Fruit fly (Drosophila melanogaster) whole organism, embryonic: ENCODE measurements around the gene Ide.

Experiments used
- Antp ChIP-seq: fragments of 200-800 bp; sonication (Bioruptor generic); optimal IDR thresholded peaks from 3 replicates; lab custom pipeline; 2016; ENCODE audit warnings: missing biosample characterization, missing genetic modification characterization
- B-H1 ChIP-seq: fragments of 200-800 bp; sonication (Bioruptor generic); IDR thresholded peaks from 3 replicates; pipeline ENCODE4 v1.3.6; 2022; ENCODE audit warnings: missing biosample characterization, missing genetic modification characterization
- CG10147 ChIP-seq: fragments of 200-800 bp; sonication (Bioruptor generic); optimal IDR thresholded peaks from 2 replicates; lab custom pipeline; 2019; ENCODE audit warnings: missing biosample characterization, mild to moderate bottlenecking, missing genetic modification characterization, moderate library complexity
- CG10431 ChIP-seq: fragments of 200-800 bp; sonication (Bioruptor generic); optimal IDR thresholded peaks from 3 replicates; lab custom pipeline; 2018; ENCODE audit warnings: missing biosample characterization, mild to moderate bottlenecking, missing genetic modification characterization
- CG10543 ChIP-seq: fragments of 200-800 bp; sonication (Bioruptor generic); optimal IDR thresholded peaks from 3 replicates; lab custom pipeline; 2017; ENCODE audit warnings: missing biosample characterization, mild to moderate bottlenecking, missing genetic modification characterization, moderate library complexity
- CG10654 ChIP-seq: fragments of 200-800 bp; sonication (Bioruptor generic); optimal IDR thresholded peaks from 2 replicates; lab custom pipeline; 2016; ENCODE audit warnings: missing biosample characterization, missing genetic modification characterization
- CG10979 ChIP-seq: fragments of 200-800 bp; sonication (Bioruptor generic); optimal IDR thresholded peaks from 2 replicates; lab custom pipeline; 2018; ENCODE audit warnings: missing biosample characterization, mild to moderate bottlenecking, missing genetic modification characterization, moderate library complexity
- CG12071 ChIP-seq: fragments of 200-800 bp; sonication (Bioruptor generic); optimal IDR thresholded peaks from 3 replicates; lab custom pipeline; 2018; ENCODE audit warnings: missing biosample characterization, mild to moderate bottlenecking, missing genetic modification characterization
- CG12104 ChIP-seq: fragments of 200-800 bp; sonication (Bioruptor generic); optimal IDR thresholded peaks from 3 replicates; lab custom pipeline; 2016; ENCODE audit warnings: missing biosample characterization, missing genetic modification characterization
- CG12236 ChIP-seq: fragments of 200-800 bp; sonication (Bioruptor generic); optimal IDR thresholded peaks from 2 replicates; lab custom pipeline; 2016; ENCODE audit warnings: missing biosample characterization, missing genetic modification characterization
- CG12391 ChIP-seq: fragments of 200-800 bp; sonication (Bioruptor generic); optimal IDR thresholded peaks from 3 replicates; lab custom pipeline; 2018; ENCODE audit warnings: missing biosample characterization, mild to moderate bottlenecking, missing genetic modification characterization, moderate library complexity
- CG15479 ChIP-seq: fragments of 200-800 bp; sonication (Bioruptor generic); optimal IDR thresholded peaks from 3 replicates; lab custom pipeline; 2019; ENCODE audit warnings: missing biosample characterization, mild to moderate bottlenecking, missing genetic modification characterization, moderate library complexity
- CG16815 ChIP-seq: fragments of 200-800 bp; sonication (Bioruptor generic); optimal IDR thresholded peaks from 3 replicates; lab custom pipeline; 2017; ENCODE audit warnings: missing biosample characterization, mild to moderate bottlenecking, missing genetic modification characterization
- CG2712 ChIP-seq: fragments of 200-800 bp; optimal IDR thresholded peaks from 3 replicates; lab custom pipeline; 2019; ENCODE audit warnings: missing biosample characterization, mild to moderate bottlenecking, missing genetic modification characterization, moderate library complexity
- CG3065 ChIP-seq: fragments of 200-800 bp; sonication (Bioruptor generic); optimal IDR thresholded peaks from 2 replicates; lab custom pipeline; 2016; ENCODE audit warnings: missing biosample characterization, missing genetic modification characterization
- CG34422 ChIP-seq: fragments of 200-800 bp; sonication (Bioruptor generic); IDR thresholded peaks from 3 replicates; pipeline ENCODE4 v1.3.6; 2022; ENCODE audit warnings: missing biosample characterization, missing genetic modification characterization
- CG4854 ChIP-seq: fragments of 200-800 bp; sonication (Bioruptor generic); optimal IDR thresholded peaks from 2 replicates; lab custom pipeline; 2016; ENCODE audit warnings: missing biosample characterization, missing genetic modification characterization, inconsistent platforms
- CG6272 ChIP-seq: fragments of 200-800 bp; sonication (Bioruptor generic); IDR thresholded peaks from 2 replicates; pipeline ENCODE4 v1.3.6; 2022; ENCODE audit warnings: missing biosample characterization, missing genetic modification characterization
- CG6813 ChIP-seq: fragments of 200-800 bp; sonication (Bioruptor generic); optimal IDR thresholded peaks from 2 replicates; lab custom pipeline; 2017; ENCODE audit warnings: missing biosample characterization, missing genetic modification characterization, mild to moderate bottlenecking, moderate library complexity, missing genetic modification reagents
- CG7271 ChIP-seq: fragments of 200-800 bp; sonication (Bioruptor generic); optimal IDR thresholded peaks from 2 replicates; lab custom pipeline; 2018; ENCODE audit warnings: missing biosample characterization, mild to moderate bottlenecking, missing genetic modification characterization, moderate library complexity
- CG8765 ChIP-seq: fragments of 200-800 bp; sonication (Bioruptor generic); IDR thresholded peaks from 2 replicates; pipeline ENCODE4 v1.3.6; 2022; ENCODE audit warnings: missing biosample characterization, missing genetic modification characterization
- CG9932 ChIP-seq: fragments of 200-800 bp; sonication (Bioruptor generic); IDR thresholded peaks from 2 replicates; pipeline ENCODE4 v1.3.6; 2022; ENCODE audit warnings: missing biosample characterization, missing genetic modification characterization
- Dbx ChIP-seq: fragments of 200-800 bp; sonication (Bioruptor generic); IDR thresholded peaks from 3 replicates; pipeline ENCODE4 v1.3.6; 2022; ENCODE audit warnings: missing biosample characterization, missing genetic modification characterization
- Dp ChIP-seq: fragments of 200-800 bp; sonication (Bioruptor generic); optimal IDR thresholded peaks from 2 replicates; lab custom pipeline; 2018; ENCODE audit warnings: missing biosample characterization, mild to moderate bottlenecking, missing genetic modification characterization, moderate library complexity
- Dref ChIP-seq: fragments of 200-800 bp; sonication (Bioruptor generic); IDR thresholded peaks from 2 replicates; pipeline ENCODE4 v1.3.6; 2022; ENCODE audit warnings: missing biosample characterization, missing genetic modification characterization
- E2f2 ChIP-seq: fragments of 200-800 bp; sonication (Bioruptor generic); IDR thresholded peaks from 2 replicates; pipeline ENCODE4 v1.3.6; 2022; ENCODE audit warnings: missing biosample characterization, missing genetic modification characterization
- H2.0 ChIP-seq: fragments of 200-800 bp; sonication (Bioruptor generic); IDR thresholded peaks from 2 replicates; pipeline ENCODE4 v1.3.6; 2022; ENCODE audit warnings: missing biosample characterization, missing genetic modification characterization
- HLH54F ChIP-seq: fragments of 200-800 bp; sonication (Bioruptor generic); optimal IDR thresholded peaks from 3 replicates; lab custom pipeline; 2016; ENCODE audit warnings: missing biosample characterization, missing genetic modification characterization
- Hand ChIP-seq: fragments of 200-800 bp; sonication (Bioruptor generic); optimal IDR thresholded peaks from 2 replicates; lab custom pipeline; 2017; ENCODE audit warnings: mild to moderate bottlenecking, missing biosample characterization, missing genetic modification reagents, missing genetic modification characterization
- MESR4 ChIP-seq: fragments of 200-800 bp; sonication (Bioruptor generic); optimal IDR thresholded peaks from 2 replicates; lab custom pipeline; 2018; ENCODE audit warnings: missing biosample characterization, mild to moderate bottlenecking, missing genetic modification characterization, moderate library complexity
- Six4 ChIP-seq: fragments of 200-800 bp; sonication (Bioruptor generic); optimal IDR thresholded peaks from 2 replicates; lab custom pipeline; 2016; ENCODE audit warnings: missing biosample characterization, missing genetic modification characterization
- Sry-δ ChIP-seq: fragments of 200-800 bp; sonication (Bioruptor generic); optimal IDR thresholded peaks from 2 replicates; lab custom pipeline; 2016; ENCODE audit warnings: missing biosample characterization, missing genetic modification characterization
- abd-A ChIP-seq: fragments of 200-800 bp; sonication (Bioruptor generic); optimal IDR thresholded peaks from 3 replicates; lab custom pipeline; 2019; ENCODE audit warnings: missing biosample characterization, mild to moderate bottlenecking, missing genetic modification characterization, moderate library complexity
- ash1 ChIP-seq: fragments of 200-800 bp; sonication (Bioruptor generic); optimal IDR thresholded peaks from 2 replicates; lab custom pipeline; 2018; ENCODE audit warnings: missing biosample characterization, mild to moderate bottlenecking, missing genetic modification characterization
- az2 ChIP-seq: fragments of 200-800 bp; sonication (Bioruptor generic); optimal IDR thresholded peaks from 3 replicates; lab custom pipeline; 2016; ENCODE audit warnings: missing biosample characterization, missing genetic modification characterization
- bsh ChIP-seq, 2 experiments: fragments of 200-800 bp; sonication (Bioruptor generic); optimal IDR thresholded peaks; 2 replicates each; lab custom pipeline; 2017 to 2018; ENCODE audit warnings: mild to moderate bottlenecking in 2 of 2, missing biosample characterization in 2 of 2, missing genetic modification characterization in 2 of 2, moderate library complexity in 1 of 2
- caup ChIP-seq: fragments of 200-800 bp; sonication (Bioruptor generic); optimal IDR thresholded peaks from 3 replicates; lab custom pipeline; 2017; ENCODE audit warnings: missing biosample characterization, mild to moderate bottlenecking, missing genetic modification characterization, moderate library complexity; ENCODE audit not compliant: severe bottlenecking
- chif ChIP-seq, 2 experiments: fragments of 200-800 bp; sonication (Bioruptor generic); optimal IDR thresholded peaks; 3 replicates each; lab custom pipeline; 2016; ENCODE audit warnings: missing biosample characterization in 2 of 2, missing genetic modification characterization in 2 of 2
- chn ChIP-seq: fragments of 200-800 bp; sonication (Bioruptor generic); optimal IDR thresholded peaks from 2 replicates; lab custom pipeline; 2016; ENCODE audit warnings: missing biosample characterization, missing genetic modification characterization
- dmrt99B ChIP-seq: fragments of 200-800 bp; sonication (Bioruptor generic); optimal IDR thresholded peaks from 2 replicates; lab custom pipeline; 2018; ENCODE audit warnings: missing biosample characterization, mild to moderate bottlenecking, missing genetic modification characterization, moderate library complexity
- ftz-f1 ChIP-seq: fragments of 200-800 bp; sonication (Bioruptor generic); optimal IDR thresholded peaks from 2 replicates; lab custom pipeline; 2016; ENCODE audit warnings: missing biosample characterization, missing genetic modification characterization
- gce ChIP-seq: fragments of 200-800 bp; sonication (Bioruptor generic); IDR thresholded peaks from 3 replicates; pipeline ENCODE4 v1.3.6; 2022; ENCODE audit warnings: missing biosample characterization, missing genetic modification characterization
- insv ChIP-seq, 2 experiments: fragments of 200-800 bp; sonication (Bioruptor generic); optimal IDR thresholded peaks; 3 replicates each; lab custom pipeline; 2016 to 2018; ENCODE audit warnings: missing biosample characterization in 2 of 2, missing genetic modification characterization in 2 of 2
- nau ChIP-seq: fragments of 200-800 bp; sonication (Bioruptor generic); optimal IDR thresholded peaks from 3 replicates; lab custom pipeline; 2017; ENCODE audit warnings: missing biosample characterization, mild to moderate bottlenecking, missing genetic modification characterization, missing genetic modification reagents
- pb ChIP-seq: fragments of 200-800 bp; sonication (Bioruptor generic); optimal IDR thresholded peaks from 3 replicates; lab custom pipeline; 2016; ENCODE audit warnings: missing biosample characterization, missing genetic modification characterization
- schlank ChIP-seq: fragments of 200-800 bp; sonication (Bioruptor generic); optimal IDR thresholded peaks from 2 replicates; lab custom pipeline; 2018; ENCODE audit warnings: missing biosample characterization, mild to moderate bottlenecking, missing genetic modification characterization
- sqz ChIP-seq: fragments of 200-800 bp; sonication (Bioruptor generic); optimal IDR thresholded peaks from 3 replicates; lab custom pipeline; 2018; ENCODE audit warnings: missing biosample characterization, mild to moderate bottlenecking, missing genetic modification characterization
- tup ChIP-seq: fragments of 200-800 bp; sonication (Bioruptor generic); optimal IDR thresholded peaks from 2 replicates; lab custom pipeline; 2016; ENCODE audit warnings: missing biosample characterization, mild to moderate bottlenecking, missing genetic modification characterization, moderate library complexity
- usp ChIP-seq: fragments of >200 bp; optimal IDR thresholded peaks from 2 replicates; lab custom pipeline; 2017; ENCODE audit warnings: missing biosample characterization, missing genetic modification characterization
- zf30C ChIP-seq: fragments of 200-800 bp; sonication (Bioruptor generic); optimal IDR thresholded peaks from 3 replicates; lab custom pipeline; 2018; ENCODE audit warnings: missing biosample characterization, mild to moderate bottlenecking, missing genetic modification characterization

Ide gene

dm6 chr3L:20395257-20395909 lies 19.7 kb upstream of the Ide start (continued):
- TF ChIP-seq Dbx = 0 out of 3 replicates have a peak, but pooled peaks have one; percentile 46
- TF ChIP-seq CG7271 (tag; lab: Kevin White, UChicago) = no peak
- no peak for TF ChIP-seq chn (GFP tag; lab: Kevin White, UChicago)
- TF ChIP-seq ftz-f1 (GFP tag; lab: Kevin White, UChicago) = peak; percentile 55
- TF ChIP-seq CG12071 (GFP tag; lab: Kevin White, UChicago) = peak; percentile 36
- TF ChIP-seq sqz (GFP tag; lab: Kevin White, UChicago) = no peak
- no peak for TF ChIP-seq CG34422
- TF ChIP-seq CG12104 = no peak
- no peak for TF ChIP-seq schlank
- peak; percentile 49 for TF ChIP-seq CG16815 (GFP tag; lab: Kevin White, UChicago)
- no peak for TF ChIP-seq CG10654 (GFP tag; lab: Kevin White, UChicago)
- TF ChIP-seq CG15479 = no peak
- TF ChIP-seq az2 (GFP tag; lab: Kevin White, UChicago) = no peak
- TF ChIP-seq Sry-δ (GFP tag; lab: Kevin White, UChicago) = no peak
- TF ChIP-seq zf30C = peak; percentile 9
- TF ChIP-seq tup (GFP tag; lab: Kevin White, UChicago) = no peak
- TF ChIP-seq H2.0 (GFP tag; lab: Robert Waterston, UW) = no peak
- TF ChIP-seq CG12391 (tag; lab: Kevin White, UChicago) = peak; percentile 38
- no peak for TF ChIP-seq Dp
- TF ChIP-seq CG10979 (tag; lab: Kevin White, UChicago) = no peak
- TF ChIP-seq B-H1 (GFP tag; lab: Robert Waterston, UW) = no peak
- peak in 1 of 2 experiments; percentile 2 for TF ChIP-seq chif (GFP tag; optimal IDR thresholded peaks at IDR 0.05; lab: Kevin White, UChicago)
- no peak for TF ChIP-seq CG6813 (GFP tag; lab: Kevin White, UChicago)
- no peak for TF ChIP-seq nau (GFP tag; lab: Kevin White, UChicago)
- no peak for TF ChIP-seq MESR4
- TF ChIP-seq Antp (GFP tag; lab: Kevin White, UChicago) = peak; percentile 13
- TF ChIP-seq dmrt99B (tag; lab: Kevin White, UChicago) = peak; percentile 31
- no peak for TF ChIP-seq CG12236 (GFP tag; lab: Kevin White, UChicago)
- peak; percentile 46 for TF ChIP-seq caup (GFP tag; lab: Kevin White, UChicago)
- TF ChIP-seq ash1 = no peak
- no peak for TF ChIP-seq CG3065
- no peak for TF ChIP-seq E2f2 (GFP tag; lab: Robert Waterston, UW)
- TF ChIP-seq CG4854 = no peak
- TF ChIP-seq CG10147 (GFP tag; lab: Kevin White, UChicago) = peak; percentile 3
- no peak for TF ChIP-seq insv (GFP tag; optimal IDR thresholded peaks at IDR 0.05; lab: Kevin White, UChicago)
- 0 out of 2 replicates have a peak, but pooled peaks have one; percentile 15 for TF ChIP-seq Dref (GFP tag; lab: Robert Waterston, UW)
- TF ChIP-seq CG10431 (GFP tag; lab: Kevin White, UChicago) = peak; percentile 63
- no peak for TF ChIP-seq bsh (GFP tag; optimal IDR thresholded peaks at IDR 0.05; lab: Kevin White, UChicago)
- peak; percentile 45 for TF ChIP-seq HLH54F
- TF ChIP-seq CG8765 = peak; percentile 44; the same call in 1 of the 2 replicates
- TF ChIP-seq usp (GFP tag; lab: Kevin White, UChicago) = no peak
- TF ChIP-seq CG9932 (GFP tag; lab: Robert Waterston, UW) = peak; percentile 62
- TF ChIP-seq CG10543 (GFP tag; lab: Kevin White, UChicago) = peak; percentile 90
- TF ChIP-seq gce (GFP tag; lab: Robert Waterston, UW) = no peak; the same call in 2 of the 3 replicates
- TF ChIP-seq abd-A (tag; lab: Kevin White, UChicago) = no peak
- no peak for TF ChIP-seq pb (GFP tag; lab: Kevin White, UChicago)
- TF ChIP-seq CG6272 (GFP tag; lab: Robert Waterston, UW) = no peak
- peak; percentile 33 for TF ChIP-seq CG2712
- TF ChIP-seq Six4 = no peak
- TF ChIP-seq Hand (GFP tag; lab: Kevin White, UChicago) = peak; percentile 61
